Worm (Caenorhabditis elegans) whole organism, L1 larva: Measurements from ENCODE around the gene Y69A2AR.32.

ENCODE experiments used
- C16A3.4 ChIP-seq: fragments of 150-350 bp; optimal IDR thresholded peaks from 2 replicates; lab custom pipeline; 2014; ENCODE audit warnings: missing biosample characterization, missing genetic modification characterization
- C34B4.2 ChIP-seq: sonication (generic microtip); optimal IDR thresholded peaks from 2 replicates; lab custom pipeline; 2017; ENCODE audit warnings: mild to moderate bottlenecking, missing genetic modification characterization, missing compliant biosample characterization
- F16B12.6 ChIP-seq: fragments of 150-350 bp; optimal IDR thresholded peaks from 2 replicates; lab custom pipeline; 2014; ENCODE audit warnings: missing biosample characterization, missing genetic modification characterization
- Y116A8C.19 ChIP-seq: sonication (generic microtip); optimal IDR thresholded peaks from 2 replicates; lab custom pipeline; 2016; ENCODE audit warnings: missing compliant biosample characterization, missing genetic modification characterization, borderline replicate concordance
- aha-1 ChIP-seq: fragments of 150-350 bp; optimal IDR thresholded peaks from 2 replicates; lab custom pipeline; 2014; ENCODE audit warnings: missing biosample characterization, missing genetic modification characterization
- alr-1 ChIP-seq: fragments of 200-800 bp; sonication (Bioruptor generic); optimal IDR thresholded peaks from 2 replicates; lab custom pipeline; 2018; ENCODE audit warnings: borderline replicate concordance, mild to moderate bottlenecking, missing genetic modification characterization, missing compliant biosample characterization
- aly-2 ChIP-seq: fragments of 150-350 bp; optimal IDR thresholded peaks from 2 replicates; lab custom pipeline; 2014; ENCODE audit warnings: missing biosample characterization, missing genetic modification characterization
- ceh-63 ChIP-seq: fragments of 200-800 bp; sonication (Bioruptor generic); optimal IDR thresholded peaks from 2 replicates; lab custom pipeline; 2018; ENCODE audit warnings: mild to moderate bottlenecking, missing genetic modification characterization, missing compliant biosample characterization
- ceh-8 ChIP-seq: fragments of 200-800 bp; sonication (Bioruptor generic); optimal IDR thresholded peaks from 2 replicates; lab custom pipeline; 2018; ENCODE audit warnings: mild to moderate bottlenecking, missing genetic modification characterization, moderate library complexity, missing compliant biosample characterization
- ceh-88 ChIP-seq: fragments of 200-800 bp; sonication (Bioruptor generic); IDR thresholded peaks from 2 replicates; pipeline ENCODE4 v1.3.6; 2022; ENCODE audit warnings: missing genetic modification characterization, missing compliant biosample characterization
- ceh-90 ChIP-seq: sonication (generic microtip); optimal IDR thresholded peaks from 2 replicates; lab custom pipeline; 2016; ENCODE audit warnings: missing genetic modification characterization, missing compliant biosample characterization
- dpl-1 ChIP-seq, 3 experiments: fragments of 150-350 bp in 2 of 3; sonication (generic microtip) in 1 of 3; optimal IDR thresholded peaks; 2 replicates each; lab custom pipeline; 2014 to 2017; ENCODE audit warnings: missing biosample characterization in 3 of 3, missing genetic modification characterization in 3 of 3, missing genetic modification reagents in 3 of 3
- efl-3 ChIP-seq: fragments of 200-800 bp; sonication (Bioruptor generic); optimal IDR thresholded peaks from 2 replicates; lab custom pipeline; 2018; ENCODE audit warnings: mild to moderate bottlenecking, missing genetic modification characterization, missing compliant biosample characterization
- egl-13 ChIP-seq: sonication (generic microtip); optimal IDR thresholded peaks from 2 replicates; lab custom pipeline; 2016; ENCODE audit warnings: missing genotype, missing genetic modification reagents, missing genetic modification characterization, missing compliant biosample characterization
- elt-2 ChIP-seq: sonication (generic microtip); optimal IDR thresholded peaks from 2 replicates; lab custom pipeline; 2016; ENCODE audit warnings: missing genetic modification characterization, mild to moderate bottlenecking, inconsistent platforms, missing compliant biosample characterization, missing genetic modification reagents
- elt-3 ChIP-seq, 6 experiments: fragments of 150-350 bp in 1 of 6; sonication (generic microtip); optimal IDR thresholded peaks; 2 replicates each; lab custom pipeline; 2017 to 2018; ENCODE audit warnings: missing biosample characterization in 6 of 6, missing genetic modification characterization in 6 of 6, inconsistent platforms in 1 of 6
- ets-5 ChIP-seq: fragments of 200-800 bp; sonication (Bioruptor generic); IDR thresholded peaks from 2 replicates; pipeline ENCODE4 v1.3.6; 2022; ENCODE audit warnings: missing genetic modification characterization, missing compliant biosample characterization
- fkh-10 ChIP-seq: sonication (generic microtip); optimal IDR thresholded peaks from 2 replicates; lab custom pipeline; 2017; ENCODE audit warnings: missing biosample characterization, missing genetic modification reagents, missing genetic modification characterization
- fkh-4 ChIP-seq: sonication (generic microtip); optimal IDR thresholded peaks from 2 replicates; lab custom pipeline; 2016; ENCODE audit warnings: missing compliant biosample characterization, missing genetic modification characterization, borderline replicate concordance
- fkh-8 ChIP-seq: sonication (generic microtip); optimal IDR thresholded peaks from 2 replicates; lab custom pipeline; 2016; ENCODE audit warnings: mild to moderate bottlenecking, missing genetic modification characterization, missing compliant biosample characterization
- grh-1 ChIP-seq: fragments of 200-800 bp; sonication (Bioruptor generic); IDR thresholded peaks from 2 replicates; pipeline ENCODE4 v1.3.6; 2022; ENCODE audit warnings: missing genetic modification reagents, missing genetic modification characterization, missing compliant biosample characterization
- hpl-2 ChIP-seq: fragments of 150-350 bp; optimal IDR thresholded peaks from 2 replicates; lab custom pipeline; 2014; ENCODE audit warnings: missing biosample characterization, missing genetic modification reagents, missing genetic modification characterization
- irx-1 ChIP-seq: sonication (generic microtip); optimal IDR thresholded peaks from 2 replicates; lab custom pipeline; 2016; ENCODE audit warnings: missing genetic modification characterization, missing compliant biosample characterization
- jun-1 ChIP-seq: fragments of 150-350 bp; optimal IDR thresholded peaks from 2 replicates; lab custom pipeline; 2014; ENCODE audit warnings: missing biosample characterization, missing genetic modification reagents, missing genetic modification characterization
- lin-14 ChIP-seq: fragments of 200-800 bp; sonication (Bioruptor generic); optimal IDR thresholded peaks from 2 replicates; lab custom pipeline; 2018; ENCODE audit warnings: mild to moderate bottlenecking, missing genetic modification characterization, moderate library complexity, missing compliant biosample characterization
- lir-3 ChIP-seq: sonication (generic microtip); optimal IDR thresholded peaks from 2 replicates; lab custom pipeline; 2016; ENCODE audit warnings: mild to moderate bottlenecking, missing genetic modification characterization, moderate library complexity, missing compliant biosample characterization; ENCODE audit not compliant: poor library complexity
- lsy-2 ChIP-seq, 2 experiments: fragments of 150-350 bp; optimal IDR thresholded peaks; 2 replicates each; lab custom pipeline; 2014; ENCODE audit warnings: missing biosample characterization in 2 of 2, missing genetic modification characterization in 2 of 2
- mab-9 ChIP-seq: fragments of 200-800 bp; sonication (Bioruptor generic); IDR thresholded peaks from 2 replicates; pipeline ENCODE4 v1.3.6; 2022; ENCODE audit warnings: missing genetic modification reagents, missing genetic modification characterization, missing compliant biosample characterization
- mef-2 ChIP-seq: fragments of 150-350 bp; optimal IDR thresholded peaks from 2 replicates; lab custom pipeline; 2014; ENCODE audit warnings: missing biosample characterization, missing genetic modification characterization
- mep-1 ChIP-seq: fragments of 150-350 bp; optimal IDR thresholded peaks from 2 replicates; lab custom pipeline; 2014; ENCODE audit warnings: missing biosample characterization, missing genetic modification characterization
- nhr-19 ChIP-seq: fragments of 200-800 bp; sonication (Bioruptor generic); conservative IDR thresholded peaks from 2 replicates; pipeline ENCODE4 v1.3.6; 2022; ENCODE audit warnings: missing genetic modification characterization, missing compliant biosample characterization
- nhr-20 ChIP-seq: sonication (generic microtip); optimal IDR thresholded peaks from 2 replicates; lab custom pipeline; 2016; ENCODE audit warnings: mild to moderate bottlenecking, missing genetic modification characterization, missing compliant biosample characterization
- nhr-71 ChIP-seq: sonication (generic microtip); optimal IDR thresholded peaks from 2 replicates; lab custom pipeline; 2016; ENCODE audit warnings: mild to moderate bottlenecking, missing genetic modification characterization, moderate library complexity, missing compliant biosample characterization
- nhr-76 ChIP-seq: sonication (generic microtip); optimal IDR thresholded peaks from 2 replicates; lab custom pipeline; 2017; ENCODE audit warnings: missing biosample characterization, missing genetic modification characterization
- nhr-77 ChIP-seq: fragments of 150-350 bp; optimal IDR thresholded peaks from 2 replicates; lab custom pipeline; 2014; ENCODE audit warnings: missing biosample characterization, missing genetic modification characterization
- nhr-84 ChIP-seq: sonication (generic microtip); optimal IDR thresholded peaks from 2 replicates; lab custom pipeline; 2017; ENCODE audit warnings: missing biosample characterization, missing genetic modification characterization
- nhr-85 ChIP-seq: sonication (generic microtip); peaks from one replicate; lab custom pipeline; 2016; ENCODE audit warnings: missing genetic modification characterization, inconsistent platforms, missing compliant biosample characterization
- nhr-90 ChIP-seq: sonication (generic microtip); optimal IDR thresholded peaks from 2 replicates; lab custom pipeline; 2016; ENCODE audit warnings: mild to moderate bottlenecking, missing genetic modification characterization, missing compliant biosample characterization; ENCODE audit not compliant: poor library complexity
- pag-3 ChIP-seq: sonication (generic microtip); optimal IDR thresholded peaks from 2 replicates; lab custom pipeline; 2017; ENCODE audit warnings: missing genetic modification characterization, mild to moderate bottlenecking, missing compliant biosample characterization, antibody characterized with exemption, borderline replicate concordance; ENCODE audit not compliant: insufficient read depth
- pqm-1 ChIP-seq: sonication (generic microtip); optimal IDR thresholded peaks from 3 replicates; lab custom pipeline; 2017; ENCODE audit warnings: missing biosample characterization, missing genetic modification characterization
- rnt-1 ChIP-seq: sonication (generic microtip); optimal IDR thresholded peaks from 2 replicates; lab custom pipeline; 2016; ENCODE audit warnings: mild to moderate bottlenecking, missing genetic modification characterization, moderate library complexity, missing compliant biosample characterization
- snpc-4 ChIP-seq: fragments of 150-350 bp; optimal IDR thresholded peaks from 2 replicates; lab custom pipeline; 2014; ENCODE audit warnings: missing biosample characterization, missing genetic modification characterization
- sox-4 ChIP-seq: sonication (generic microtip); optimal IDR thresholded peaks from 2 replicates; lab custom pipeline; 2016; ENCODE audit warnings: missing genetic modification characterization, missing compliant biosample characterization
- sup-37 ChIP-seq: fragments of 200-800 bp; sonication (Bioruptor generic); optimal IDR thresholded peaks from 2 replicates; lab custom pipeline; 2018; ENCODE audit warnings: mild to moderate bottlenecking, missing genetic modification characterization, missing compliant biosample characterization
- unc-130 ChIP-seq: fragments of 150-350 bp; optimal IDR thresholded peaks from 2 replicates; lab custom pipeline; 2017; ENCODE audit warnings: missing biosample characterization, missing genetic modification characterization, inconsistent platforms
- unc-30 ChIP-seq: sonication (generic microtip); optimal IDR thresholded peaks from 2 replicates; lab custom pipeline; 2017; ENCODE audit warnings: missing biosample characterization, missing genetic modification characterization
- unc-62 ChIP-seq: fragments of 150-350 bp; optimal IDR thresholded peaks from 2 replicates; lab custom pipeline; 2014; ENCODE audit warnings: missing biosample characterization, missing genetic modification reagents, missing genetic modification characterization
- unc-86 ChIP-seq: sonication (generic microtip); optimal IDR thresholded peaks from 2 replicates; lab custom pipeline; 2016; ENCODE audit warnings: missing genetic modification characterization, missing compliant biosample characterization
- xbp-1 ChIP-seq: sonication (generic microtip); optimal IDR thresholded peaks from 2 replicates; lab custom pipeline; 2016; ENCODE audit warnings: missing genetic modification characterization, missing compliant biosample characterization
- zag-1 ChIP-seq: fragments of 150-350 bp; optimal IDR thresholded peaks from 2 replicates; lab custom pipeline; 2014; ENCODE audit warnings: missing biosample characterization, missing genetic modification characterization
- zip-4 ChIP-seq: fragments of 200-800 bp; sonication (Bioruptor generic); optimal IDR thresholded peaks from 2 replicates; lab custom pipeline; 2018; ENCODE audit warnings: mild to moderate bottlenecking, missing genetic modification characterization, moderate library complexity, missing compliant biosample characterization
- ztf-4 ChIP-seq: fragments of 150-350 bp; optimal IDR thresholded peaks from 2 replicates; lab custom pipeline; 2014; ENCODE audit warnings: missing biosample characterization, missing genetic modification characterization

Gene Y69A2AR.32

ce11 chrIV:2639666-2640273, 29.5 kb downstream of the Y69A2AR.32 start (continued):
- TF ChIP-seq ceh-88 (no peak), snpc-4 (no peak), nhr-76 (tag; lab: Kevin White, UChicago) (no peak), lin-14 (GFP tag; lab: Kevin White, UChicago) (no peak), elt-2 (tag; lab: Kevin White, UChicago) (no peak), F16B12.6 (tag; lab: Kevin White, UChicago) (no peak), mep-1 (peak; percentile 13), egl-13 (tag; lab: Kevin White, UChicago) (no peak), ceh-8 (GFP tag; lab: Kevin White, UChicago) (no peak), aly-2 (tag; lab: Kevin White, UChicago) (no peak), nhr-90 (tag; lab: Kevin White, UChicago) (peak; percentile 36), sox-4 (tag; lab: Kevin White, UChicago) (no peak), unc-62 (GFP tag; lab: Kevin White, UChicago) (no peak), fkh-10 (no peak), xbp-1 (tag; lab: Kevin White, UChicago) (peak; percentile 21), rnt-1 (tag; lab: Kevin White, UChicago) (peak; percentile 40), grh-1 (no peak), C34B4.2 (tag; lab: Kevin White, UChicago) (no peak), sup-37 (GFP tag; lab: Kevin White, UChicago) (no peak), Y116A8C.19 (tag; lab: Kevin White, UChicago) (no peak), fkh-8 (no peak), pag-3 (tag; lab: Kevin White, UChicago) (no peak), unc-30 (no peak), nhr-20 (peak; percentile 19), fkh-4 (tag; lab: Kevin White, UChicago) (no peak), alr-1 (tag; lab: Kevin White, UChicago) (no peak), unc-130 (tag; lab: Kevin White, UChicago) (no peak), zag-1 (tag; lab: Kevin White, UChicago) (no peak), nhr-84 (tag; lab: Kevin White, UChicago) (no peak), nhr-85 (tag; lab: Kevin White, UChicago) (no peak), mab-9 (GFP tag; lab: Robert Waterston, UW) (no peak), dpl-1 (GFP tag; optimal IDR thresholded peaks at IDR 0.05; lab: Kevin White, UChicago) (peak; percentile 16 to 32 (median 31)), lir-3 (tag; lab: Kevin White, UChicago) (no peak), nhr-19 (GFP tag; lab: Robert Waterston, UW) (peak; percentile 50), zip-4 (peak; percentile 8), pqm-1 (tag; lab: Kevin White, UChicago) (no peak), ztf-4 (no peak), nhr-77 (tag; lab: Kevin White, UChicago) (no peak), elt-3 (tag; optimal IDR thresholded peaks at IDR 0.05; lab: Kevin White, UChicago) (no peak), unc-86 (tag; lab: Kevin White, UChicago) (no peak), ceh-63 (GFP tag; lab: Kevin White, UChicago) (no peak), ets-5 (no peak), hpl-2 (GFP tag; lab: Kevin White, UChicago) (no peak), irx-1 (tag; lab: Kevin White, UChicago) (no peak), ceh-90 (no peak), efl-3 (GFP tag; lab: Kevin White, UChicago) (no peak), nhr-71 (no peak), aha-1 (tag; lab: Kevin White, UChicago) (no peak), lsy-2 (tag; optimal IDR thresholded peaks at IDR 0.05; lab: Kevin White, UChicago) (peak; percentile 12 to 41), C16A3.4 (tag; lab: Kevin White, UChicago) (peak; percentile 2), jun-1 (tag; lab: Kevin White, UChicago) (no peak), mef-2 (tag; lab: Kevin White, UChicago) (no peak)
